Worm (Caenorhabditis elegans) whole organism, L4/young adult: ENCODE results near the gene rpl-33.

Experiments used
- W03F9.2 ChIP-seq: fragments of 150-350 bp; optimal IDR thresholded peaks from 2 replicates; lab custom pipeline; 2014; ENCODE audit warnings: missing biosample characterization, missing genetic modification characterization
- dao-5 ChIP-seq: sonication (generic microtip); optimal IDR thresholded peaks from 2 replicates; lab custom pipeline; 2016; ENCODE audit warnings: missing genotype, missing genetic modification characterization, moderate library complexity, missing compliant biosample characterization
- him-1 ChIP-seq: sonication (generic microtip); optimal IDR thresholded peaks from 2 replicates; lab custom pipeline; 2016; ENCODE audit warnings: missing genotype, missing genetic modification reagents, missing genetic modification characterization, missing compliant biosample characterization

Gene rpl-33

ce11 chrII:7111657-7112049 lies 6.3 kb downstream of the rpl-33 start, which contains the start of gene F10E7.5:
F10E7.5 (plus strand) TSS chrII:7111978.
- TF ChIP-seq W03F9.2 (no peak), him-1 (tag; lab: Kevin White, UChicago) (peak; percentile 51), dao-5 (no peak)

ce11 chrII:7112780-7113179 lies 7.4 kb downstream of the rpl-33 start, which contains the start of gene F10E7.6:
F10E7.6 (plus strand) TSS chrII:7113080.
- TF ChIP-seq dao-5: no peak

ce11 chrII:7115638-7116037 lies 10.3 kb downstream of the rpl-33 start, which contains the start of gene cutl-5:
cutl-5 (minus strand) TSS chrII:7115906.
- TF ChIP-seq dao-5: no peak
- no peak for TF ChIP-seq W03F9.2
- no peak for TF ChIP-seq him-1 (tag; lab: Kevin White, UChicago)

- TF ChIP-seq dao-5 (no peak), him-1 (tag; lab: Kevin White, UChicago) (no peak)
Measured at ce11 chrII:7116350-7116749, 11.0 kb downstream of the rpl-33 start, which contains the start of gene spon-1. spon-1 (plus strand) TSS chrII:7116557.

ce11 chrII:7119525-7119924 lies 14.2 kb downstream of the rpl-33 start:
- TF ChIP-seq W03F9.2: no peak

- TF ChIP-seq him-1 (tag; lab: Kevin White, UChicago) (no peak), W03F9.2 (no peak), dao-5 (no peak)
Measured at ce11 chrII:7121762-7122292, 16.5 kb downstream of the rpl-33 start, which contains the start of gene F10E7.2. F10E7.2 (plus strand) TSS chrII:7122242.

- TF ChIP-seq dao-5 (no peak), W03F9.2 (no peak), him-1 (tag; lab: Kevin White, UChicago) (no peak)
Measured at ce11 chrII:7122661-7123418, 17.5 kb downstream of the rpl-33 start, which contains the start of gene F10E7.11. F10E7.11 (minus strand) TSS chrII:7122892.

- TF ChIP-seq him-1 (tag; lab: Kevin White, UChicago): no peak
- no peak for TF ChIP-seq dao-5
- no peak for TF ChIP-seq W03F9.2
Measured at ce11 chrII:7126457-7126856, 21.1 kb downstream of the rpl-33 start, which contains the start of gene F10E7.1. F10E7.1 (plus strand) TSS chrII:7126757.

ce11 chrII:7131871-7132693 lies 26.7 kb downstream of the rpl-33 start, which contains the start of the genes T07F8.4 and gld-3:
T07F8.4 (minus strand) TSS chrII:7132032.
gld-3 (plus strand) TSS chrII:7132643.
- peak; percentile 47 for TF ChIP-seq W03F9.2
- no peak for TF ChIP-seq dao-5
- no peak for TF ChIP-seq him-1 (tag; lab: Kevin White, UChicago)

ce11 chrII:7139064-7139463 lies 33.7 kb downstream of the rpl-33 start:
- no peak for TF ChIP-seq dao-5
- no peak for TF ChIP-seq W03F9.2
- no peak for TF ChIP-seq him-1 (tag; lab: Kevin White, UChicago)

ce11 chrII:7144307-7144706 lies 38.9 kb downstream of the rpl-33 start, which contains the start of gene npr-31:
npr-31 (plus strand) TSS chrII:7144607.
- TF ChIP-seq dao-5 (no peak), W03F9.2 (no peak), him-1 (tag; lab: Kevin White, UChicago) (no peak)

- no peak for TF ChIP-seq dao-5
- TF ChIP-seq W03F9.2: no peak
- no peak for TF ChIP-seq him-1 (tag; lab: Kevin White, UChicago)
Measured at ce11 chrII:7146240-7146639, 40.9 kb downstream of the rpl-33 start.

- no peak for TF ChIP-seq him-1 (tag; lab: Kevin White, UChicago)
- peak; percentile 56 for TF ChIP-seq W03F9.2
Measured at ce11 chrII:7147550-7147949, 42.2 kb downstream of the rpl-33 start.

ce11 chrII:7148099-7148498 lies 42.7 kb downstream of the rpl-33 start, which contains the start of gene T07F8.1:
T07F8.1 (plus strand) TSS chrII:7148399.
- TF ChIP-seq W03F9.2 (no peak), dao-5 (no peak)
